Worm (Caenorhabditis elegans) whole organism, L2 larva: ENCODE data around the gene nhr-53.

Experiments used
- ZK546.5 ChIP-seq: sonication (generic microtip); optimal IDR thresholded peaks from 2 replicates; lab custom pipeline; 2017; ENCODE audit warnings: missing biosample characterization, missing genetic modification characterization
- alr-1 ChIP-seq: fragments of 150-350 bp; optimal IDR thresholded peaks from 2 replicates; lab custom pipeline; 2014; ENCODE audit warnings: missing biosample characterization, missing genetic modification characterization
- mdl-1 ChIP-seq, 2 experiments: fragments of 150-350 bp in 1 of 2; sonication (generic microtip) in 1 of 2; optimal IDR thresholded peaks; 2 replicates each; lab custom pipeline; 2017; ENCODE audit warnings: missing biosample characterization in 2 of 2, missing genetic modification characterization in 2 of 2
- nhr-77 ChIP-seq: fragments of 150-350 bp; optimal IDR thresholded peaks from 2 replicates; lab custom pipeline; 2014; ENCODE audit warnings: missing biosample characterization, missing genetic modification characterization
- snpc-4 ChIP-seq: fragments of 150-350 bp; optimal IDR thresholded peaks from 2 replicates; lab custom pipeline; 2014; ENCODE audit warnings: missing biosample characterization, missing genetic modification characterization
- ztf-11 ChIP-seq: sonication (generic microtip); optimal IDR thresholded peaks from 2 replicates; lab custom pipeline; 2017; ENCODE audit warnings: missing biosample characterization, missing genetic modification characterization
- ztf-4 ChIP-seq: fragments of 150-350 bp; optimal IDR thresholded peaks from 2 replicates; lab custom pipeline; 2014; ENCODE audit warnings: missing biosample characterization, missing genetic modification characterization

DNA sequence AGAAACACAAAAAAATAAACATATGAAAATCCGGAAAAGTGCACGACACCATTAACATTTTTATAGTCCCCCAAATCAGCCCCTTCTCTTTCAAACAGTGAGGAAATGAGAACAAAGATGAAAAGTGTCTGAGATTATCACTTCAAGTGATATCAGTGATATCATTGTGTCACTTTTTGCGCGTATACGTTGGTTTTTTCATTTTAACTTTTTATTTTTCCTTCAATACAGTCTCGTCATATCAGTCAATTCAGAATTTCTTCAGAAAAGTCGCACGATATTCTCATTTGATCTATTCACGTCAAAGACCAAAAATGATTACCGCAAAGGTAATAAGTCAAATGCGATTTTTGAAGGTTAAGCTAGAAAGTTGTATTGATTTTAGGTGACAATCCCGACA, 2.6 kb upstream of the nhr-53 start, which contains the start of gene twk-34:
- TF ChIP-seq snpc-4 = no peak
- no peak for TF ChIP-seq ztf-4 (tag; lab: Kevin White, UChicago)
- no peak for TF ChIP-seq alr-1 (tag; lab: Kevin White, UChicago)
- TF ChIP-seq ztf-11 = no peak
- no peak for TF ChIP-seq nhr-77
- no peak for TF ChIP-seq mdl-1 (tag; optimal IDR thresholded peaks at IDR 0.05; lab: Kevin White, UChicago)
- no peak for TF ChIP-seq ZK546.5
